Worm (Caenorhabditis elegans): ENCODE measurements around the gene Y57G11C.46.

Y57G11C.46 gene

ce11 chrIV:14825379-14825778, 9.2 kb upstream of the Y57G11C.46 start, which contains the start of gene rps-18:
TSS of gene rps-18 (plus strand) at chrIV:14825679.
- TF ChIP-seq nhr-76 (tag; optimal IDR thresholded peaks at IDR 0.05) (no peak), ztf-11 (tag; optimal IDR thresholded peaks at IDR 0.05) (no peak), nhr-6 (tag; optimal IDR thresholded peaks at IDR 0.05) (no peak), php-3 (GFP tag; IDR thresholded peaks at IDR 0.05) (no peak), ZK337.2 (GFP tag; IDR thresholded peaks at IDR 0.05) (no peak), nhr-28 (tag; optimal IDR thresholded peaks at IDR 0.05) (no peak), lin-29 (GFP tag; IDR thresholded peaks at IDR 0.05) (no peak), zip-11 (GFP tag; IDR thresholded peaks at IDR 0.05) (no peak), nhr-25 (tag; optimal IDR thresholded peaks at IDR 0.05; ENCODE audit: borderline replicate concordance, insufficient read depth) (no peak), daf-12 (tag; optimal IDR thresholded peaks at IDR 0.05) (no peak), madf-9 (GFP tag; conservative IDR thresholded peaks at IDR 0.05) (no peak), snpc-4 (tag; optimal IDR thresholded peaks at IDR 0.05) (no peak), Y48G9A.11 (GFP tag; IDR thresholded peaks at IDR 0.05) (no peak), T26A8.4 (GFP tag; IDR thresholded peaks at IDR 0.05) (no peak)

ce11 chrIV:14824878-14825352, 8.7 kb upstream of the Y57G11C.46 start, which contains the start of gene sec-61.A:
TSS of gene sec-61.A (minus strand) at chrIV:14825264.
- TF ChIP-seq snpc-4 (tag; optimal IDR thresholded peaks at IDR 0.05) = peak; percentile 4
- no peak for TF ChIP-seq F26F4.8 (GFP tag; conservative IDR thresholded peaks at IDR 0.05)
- peak; percentile 85 for TF ChIP-seq hlh-30 (tag; optimal IDR thresholded peaks at IDR 0.05; ENCODE audit: insufficient read depth)
- TF ChIP-seq nhr-6 (tag; optimal IDR thresholded peaks at IDR 0.05) = no peak
- TF ChIP-seq Y75B8A.6 (GFP tag; IDR thresholded peaks at IDR 0.05) = no peak
- TF ChIP-seq duxl-1 (tag; optimal IDR thresholded peaks at IDR 0.05; ENCODE audit: poor library complexity) = peak; percentile 1
- TF ChIP-seq lin-1 (GFP tag; IDR thresholded peaks at IDR 0.05) = no peak
- no peak for TF ChIP-seq Y48G9A.11 (GFP tag; IDR thresholded peaks at IDR 0.05)
- TF ChIP-seq daf-12 (tag; optimal IDR thresholded peaks at IDR 0.05) = no peak
- no peak for TF ChIP-seq aly-2 (tag; optimal IDR thresholded peaks at IDR 0.05)
- TF ChIP-seq lsy-2 (tag; optimal IDR thresholded peaks at IDR 0.05) = peak; percentile 96 to 98
- peak; percentile 47 for TF ChIP-seq nhr-25 (tag; optimal IDR thresholded peaks at IDR 0.05; ENCODE audit: borderline replicate concordance, insufficient read depth)
- TF ChIP-seq snpc-1.2 (GFP tag; IDR thresholded peaks at IDR 0.05) = peak; percentile 94
- peak; percentile 87 for TF ChIP-seq mxl-3 (GFP tag; optimal IDR thresholded peaks at IDR 0.05)
- TF ChIP-seq dve-1 (tag; optimal IDR thresholded peaks at IDR 0.05; ENCODE audit: insufficient read depth) = peak; percentile 30
- TF ChIP-seq pha-4 (GFP tag; IDR thresholded peaks at IDR 0.05) = no peak; the same call in 1 of the 2 replicates
- no peak for TF ChIP-seq pha-4 (tag; optimal IDR thresholded peaks at IDR 0.05)
- TF ChIP-seq tra-1 (GFP tag; IDR thresholded peaks at IDR 0.05) = no peak; the same call in 1 of the 2 replicates
- peak; percentile 74 for TF ChIP-seq dpl-1 (GFP tag; optimal IDR thresholded peaks at IDR 0.05)
- no peak for TF ChIP-seq cey-2 (tag; optimal IDR thresholded peaks at IDR 0.05; ENCODE audit: borderline replicate concordance, insufficient read depth)
- no peak for TF ChIP-seq ZK337.2 (GFP tag; IDR thresholded peaks at IDR 0.05)
- no peak for TF ChIP-seq skn-1 (tag; optimal IDR thresholded peaks at IDR 0.05)
- TF ChIP-seq mdt-29 (GFP tag; IDR thresholded peaks at IDR 0.05) = 0 out of 2 replicates have a peak, but pooled peaks have one; percentile 53
- TF ChIP-seq F49E8.2 (tag; optimal IDR thresholded peaks at IDR 0.05; ENCODE audit: borderline replicate concordance) = peak; percentile 64
- peak; percentile 55 for TF ChIP-seq unc-130 (GFP tag; optimal IDR thresholded peaks at IDR 0.05)
- TF ChIP-seq lin-29 (GFP tag; IDR thresholded peaks at IDR 0.05) = no peak
- TF ChIP-seq daf-16 (GFP tag; optimal IDR thresholded peaks at IDR 0.05) = peak in 1 of 2 experiments; percentile 11
- TF ChIP-seq daf-16 (tag; optimal IDR thresholded peaks at IDR 0.05) = peak; percentile 14
- TF ChIP-seq mes-2 (tag; optimal IDR thresholded peaks at IDR 0.05; ENCODE audit: poor library complexity, severe bottlenecking) = peak; percentile 55
- TF ChIP-seq ceh-44 (GFP tag; IDR thresholded peaks at IDR 0.05) = no peak
- no peak for TF ChIP-seq nhr-111 (GFP tag; optimal IDR thresholded peaks at IDR 0.05)
- TF ChIP-seq nhr-42 (GFP tag; IDR thresholded peaks at IDR 0.05) = no peak
- TF ChIP-seq aha-1 (tag) = peak; percentile 51
- 0 out of 2 replicates have a peak, but pooled peaks have one; percentile 15 for TF ChIP-seq lim-7 (GFP tag; IDR thresholded peaks at IDR 0.05)
- TF ChIP-seq egl-43 (GFP tag; IDR thresholded peaks at IDR 0.05) = peak; percentile 55; the same call in 1 of the 2 replicates
- peak; percentile 35 for TF ChIP-seq nhr-28 (tag; optimal IDR thresholded peaks at IDR 0.05)
- no peak for TF ChIP-seq ZK546.5 (tag; optimal IDR thresholded peaks at IDR 0.05)
- TF ChIP-seq lin-38 (GFP tag; IDR thresholded peaks at IDR 0.05) = peak; percentile 72
- TF ChIP-seq daf-8 (GFP tag; IDR thresholded peaks at IDR 0.05) = no peak
- TF ChIP-seq spr-3 (GFP tag; optimal IDR thresholded peaks at IDR 0.05) = peak; percentile 57
- peak; percentile 47 for TF ChIP-seq nhr-77 (tag; optimal IDR thresholded peaks at IDR 0.05)
